Fruit fly (Drosophila melanogaster) whole organism, adult: Measurements from ENCODE around the gene haf.

Experiments
- CG11617 ChIP-seq: fragments of 200-800 bp; sonication (Bioruptor generic); optimal IDR thresholded peaks from 2 replicates; lab custom pipeline; 2017; ENCODE audit warnings: mild to moderate bottlenecking, missing biosample characterization, missing genetic modification reagents, missing genetic modification characterization
- CG12768 ChIP-seq: fragments of 200-800 bp; sonication (Bioruptor generic); optimal IDR thresholded peaks from 2 replicates; lab custom pipeline; 2017; ENCODE audit warnings: missing biosample characterization, missing genetic modification characterization, mild to moderate bottlenecking, moderate library complexity, missing genetic modification reagents
- CG14711 ChIP-seq: fragments of 200-800 bp; sonication (Bioruptor generic); optimal IDR thresholded peaks from 2 replicates; lab custom pipeline; 2018; ENCODE audit warnings: missing biosample characterization, mild to moderate bottlenecking, missing genetic modification characterization, moderate library complexity
- CG1620 ChIP-seq: fragments of 200-800 bp; sonication (Bioruptor generic); optimal IDR thresholded peaks from 2 replicates; lab custom pipeline; 2016; ENCODE audit warnings: missing biosample characterization, missing genetic modification characterization
- CG33017 ChIP-seq: fragments of 200-800 bp; sonication (Bioruptor generic); optimal IDR thresholded peaks from 2 replicates; lab custom pipeline; 2018; ENCODE audit warnings: missing biosample characterization, mild to moderate bottlenecking, missing genetic modification characterization, moderate library complexity
- CG5204 ChIP-seq: fragments of 200-800 bp; sonication (Bioruptor generic); optimal IDR thresholded peaks from 2 replicates; lab custom pipeline; 2016; ENCODE audit warnings: missing biosample characterization, missing genetic modification characterization
- CG7045 ChIP-seq: fragments of 200-800 bp; sonication (Bioruptor generic); optimal IDR thresholded peaks from 2 replicates; lab custom pipeline; 2017; ENCODE audit warnings: missing biosample characterization, mild to moderate bottlenecking, missing genetic modification characterization
- CG7101 ChIP-seq: fragments of 200-800 bp; sonication (Bioruptor generic); optimal IDR thresholded peaks from 2 replicates; lab custom pipeline; 2018; ENCODE audit warnings: missing biosample characterization, mild to moderate bottlenecking, missing genetic modification characterization, moderate library complexity
- Clk ChIP-seq: fragments of 200-800 bp; sonication (Bioruptor generic); optimal IDR thresholded peaks from 2 replicates; lab custom pipeline; 2017; ENCODE audit warnings: missing biosample characterization, missing genetic modification characterization
- Crg-1 ChIP-seq: fragments of 200-800 bp; sonication (Bioruptor generic); optimal IDR thresholded peaks from 2 replicates; lab custom pipeline; 2016; ENCODE audit warnings: missing biosample characterization, missing genetic modification characterization
- Hr96 ChIP-seq: fragments of 200-800 bp; sonication (Bioruptor generic); optimal IDR thresholded peaks from 2 replicates; lab custom pipeline; 2016; ENCODE audit warnings: missing biosample characterization, missing genetic modification characterization
- Mnt ChIP-seq: fragments of 200-800 bp; sonication (Bioruptor generic); optimal IDR thresholded peaks from 2 replicates; lab custom pipeline; 2016; ENCODE audit warnings: missing biosample characterization, mild to moderate bottlenecking, missing genetic modification characterization
- bab1 ChIP-seq: fragments of 200-800 bp; sonication (Bioruptor generic); optimal IDR thresholded peaks from 3 replicates; lab custom pipeline; 2019; ENCODE audit warnings: missing biosample characterization, mild to moderate bottlenecking, missing genetic modification characterization, moderate library complexity
- cic ChIP-seq: fragments of 200-800 bp; sonication (Bioruptor generic); optimal IDR thresholded peaks from 2 replicates; lab custom pipeline; 2017; ENCODE audit warnings: missing biosample characterization, mild to moderate bottlenecking, missing genetic modification characterization, moderate library complexity
- cnc ChIP-seq, 2 experiments: fragments of >200 bp; optimal IDR thresholded peaks; 2 replicates each; lab custom pipeline; 2017
- kay ChIP-seq: fragments of 200-800 bp; sonication (Bioruptor generic); peaks from one replicate; lab custom pipeline; 2016; ENCODE audit warnings: missing biosample characterization, missing genetic modification characterization, borderline replicate concordance
- ovo ChIP-seq: fragments of 200-800 bp; sonication (Bioruptor generic); optimal IDR thresholded peaks from 2 replicates; lab custom pipeline; 2016; ENCODE audit warnings: missing biosample characterization, missing genetic modification characterization
- pad ChIP-seq: fragments of 200-800 bp; sonication (Bioruptor generic); optimal IDR thresholded peaks from 3 replicates; lab custom pipeline; 2017; ENCODE audit warnings: missing biosample characterization, missing genetic modification characterization, mild to moderate bottlenecking, moderate library complexity, missing genetic modification reagents
- tj ChIP-seq: fragments of 200-800 bp; sonication (Bioruptor generic); optimal IDR thresholded peaks from 3 replicates; lab custom pipeline; 2017; ENCODE audit warnings: missing biosample characterization, mild to moderate bottlenecking, missing genetic modification characterization, moderate library complexity
- toe ChIP-seq: fragments of 200-800 bp; sonication (Bioruptor generic); optimal IDR thresholded peaks from 2 replicates; lab custom pipeline; 2016; ENCODE audit warnings: missing biosample characterization, missing genetic modification characterization

Gene haf

DNA sequence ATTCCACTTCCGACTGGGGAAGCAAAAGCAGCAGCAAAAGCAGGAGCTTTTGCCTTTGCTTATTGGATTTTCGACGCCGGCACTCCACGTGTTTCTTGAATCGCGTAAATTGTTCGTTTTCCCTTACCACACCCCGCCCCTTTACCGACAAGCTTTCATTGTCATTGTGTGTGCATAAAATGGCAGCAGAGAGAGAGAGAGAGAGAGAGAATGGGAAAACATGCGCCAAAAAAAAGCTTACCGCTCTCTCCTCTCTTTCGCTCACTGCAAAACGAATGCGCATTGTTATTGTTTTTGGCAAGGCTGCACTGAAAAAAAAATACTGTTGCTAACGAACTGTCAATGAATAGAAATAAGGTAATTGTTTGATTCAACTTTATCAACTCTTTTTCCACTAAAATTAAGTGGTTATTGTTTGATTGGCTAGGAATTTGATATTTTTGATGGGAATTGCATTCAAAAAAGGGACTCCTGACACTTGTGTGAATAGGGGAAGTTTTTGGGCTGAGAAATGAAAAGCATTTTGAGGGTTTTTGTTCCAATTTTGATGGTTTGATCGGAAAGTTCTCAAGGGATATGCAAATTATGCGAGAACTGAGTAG is 95.0 kb downstream of the haf start:
- TF ChIP-seq cnc (optimal IDR thresholded peaks at IDR 0.05; lab: Kevin White, UChicago) (no peak), pad (GFP tag; lab: Kevin White, UChicago) (peak; percentile 18), Mnt (GFP tag; lab: Kevin White, UChicago) (peak; percentile 84), CG7045 (GFP tag; lab: Kevin White, UChicago) (no peak), tj (GFP tag; lab: Kevin White, UChicago) (no peak), CG1620 (GFP tag; lab: Kevin White, UChicago) (no peak), CG5204 (no peak), CG12768 (GFP tag; lab: Kevin White, UChicago) (no peak), cic (GFP tag; lab: Kevin White, UChicago) (peak; percentile 29), ovo (GFP tag; lab: Kevin White, UChicago) (no peak), toe (GFP tag; lab: Kevin White, UChicago) (peak; percentile 2)

DNA sequence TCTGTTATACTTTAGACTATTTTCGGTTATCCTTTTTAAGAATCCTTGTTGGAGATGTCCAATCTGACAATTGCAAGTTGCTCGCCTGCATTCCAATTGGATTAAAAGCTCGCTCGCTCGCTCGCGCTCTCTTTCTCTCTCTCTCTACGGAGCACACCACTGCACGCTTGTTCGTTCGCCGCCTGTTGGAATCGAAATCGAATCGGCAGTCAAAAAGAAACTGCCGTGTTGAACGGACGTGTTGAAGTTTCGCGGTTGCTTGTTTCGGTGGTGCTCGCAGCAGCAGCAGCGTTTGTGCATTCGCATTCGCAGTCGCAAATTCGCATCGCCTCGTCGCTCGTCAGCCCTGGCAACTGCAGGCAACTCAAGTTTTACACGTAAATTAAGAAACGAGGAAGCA is 96.1 kb downstream of the haf start, which contains the start of gene chinmo:
chinmo (plus strand) TSS at position 206 of the 400 bp plus-strand sequence.
- TF ChIP-seq CG7045 (GFP tag; lab: Kevin White, UChicago) (no peak), pad (GFP tag; lab: Kevin White, UChicago) (no peak), Mnt (GFP tag; lab: Kevin White, UChicago) (no peak), CG12768 (GFP tag; lab: Kevin White, UChicago) (no peak), bab1 (no peak), cnc (optimal IDR thresholded peaks at IDR 0.05; lab: Kevin White, UChicago) (no peak), Hr96 (GFP tag; lab: Kevin White, UChicago) (no peak)

DNA sequence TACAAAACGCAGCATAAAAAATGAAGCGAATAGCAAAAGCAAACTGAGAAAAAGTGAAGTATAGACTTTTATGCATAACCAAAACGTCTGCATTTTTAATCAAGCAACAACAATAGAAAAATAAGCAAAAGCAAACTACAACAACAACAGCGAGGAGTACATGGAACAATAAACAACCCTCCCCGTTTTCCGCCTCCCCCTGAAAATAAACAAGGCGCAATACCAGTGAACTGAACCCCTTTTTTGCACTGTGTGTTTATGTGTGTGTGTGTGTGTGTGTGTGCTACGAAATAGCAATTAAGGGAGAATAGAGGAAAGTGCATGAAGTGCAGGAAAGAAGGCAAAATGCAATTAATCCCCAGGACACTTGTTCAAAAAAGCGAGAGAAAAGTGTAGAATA is 97.0 kb downstream of the haf start:
- no peak for TF ChIP-seq cic (GFP tag; lab: Kevin White, UChicago)
- TF ChIP-seq cnc (optimal IDR thresholded peaks at IDR 0.05; lab: Kevin White, UChicago) = no peak
- no peak for TF ChIP-seq tj (GFP tag; lab: Kevin White, UChicago)
- no peak for TF ChIP-seq Hr96 (GFP tag; lab: Kevin White, UChicago)
- no peak for TF ChIP-seq ovo (GFP tag; lab: Kevin White, UChicago)
- no peak for TF ChIP-seq Mnt (GFP tag; lab: Kevin White, UChicago)
- TF ChIP-seq CG5204 = no peak
- no peak for TF ChIP-seq CG33017
- no peak for TF ChIP-seq kay (GFP tag; lab: Kevin White, UChicago)
- TF ChIP-seq Crg-1 (GFP tag; lab: Kevin White, UChicago) = no peak
- TF ChIP-seq pad (GFP tag; lab: Kevin White, UChicago) = no peak
- TF ChIP-seq CG12768 (GFP tag; lab: Kevin White, UChicago) = no peak
- no peak for TF ChIP-seq CG7045 (GFP tag; lab: Kevin White, UChicago)
- TF ChIP-seq CG11617 (GFP tag; lab: Kevin White, UChicago) = no peak
- no peak for TF ChIP-seq CG1620 (GFP tag; lab: Kevin White, UChicago)
- no peak for TF ChIP-seq CG14711 (tag; lab: Kevin White, UChicago)
- TF ChIP-seq CG7101 (tag; lab: Kevin White, UChicago) = no peak
- no peak for TF ChIP-seq bab1
- TF ChIP-seq toe (GFP tag; lab: Kevin White, UChicago) = no peak

dm6 chr2L:1653800-1654199 is 98.9 kb downstream of the haf start:
- no peak for TF ChIP-seq CG7045 (GFP tag; lab: Kevin White, UChicago)
- TF ChIP-seq cic (GFP tag; lab: Kevin White, UChicago) = no peak
- no peak for TF ChIP-seq CG5204
- TF ChIP-seq cnc (optimal IDR thresholded peaks at IDR 0.05; lab: Kevin White, UChicago) = no peak
- no peak for TF ChIP-seq CG1620 (GFP tag; lab: Kevin White, UChicago)
- TF ChIP-seq Mnt (GFP tag; lab: Kevin White, UChicago) = no peak
- no peak for TF ChIP-seq toe (GFP tag; lab: Kevin White, UChicago)
- no peak for TF ChIP-seq CG7101 (tag; lab: Kevin White, UChicago)

DNA sequence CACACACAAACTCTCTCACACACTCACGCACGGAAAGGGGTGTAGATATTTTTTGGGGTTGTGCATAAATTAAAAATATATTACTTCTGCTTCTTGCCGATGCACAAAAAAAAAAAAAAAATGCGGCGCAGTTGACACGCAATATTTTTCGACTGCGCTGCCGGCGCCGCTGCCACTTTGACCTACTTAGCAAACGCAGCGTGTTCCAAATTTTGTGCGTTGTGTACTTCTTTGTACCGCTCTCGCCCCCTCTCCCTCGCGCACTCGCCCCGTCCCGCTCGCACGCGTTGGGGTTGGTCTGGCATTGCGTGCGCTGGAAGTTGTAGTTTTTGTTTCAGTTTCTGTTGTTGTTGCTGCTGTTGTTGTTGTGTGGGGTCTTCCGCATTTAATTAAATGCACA is 99.3 kb downstream of the haf start:
- no peak for TF ChIP-seq CG33017
- no peak for TF ChIP-seq CG5204
- TF ChIP-seq cic (GFP tag; lab: Kevin White, UChicago) = no peak
- TF ChIP-seq Mnt (GFP tag; lab: Kevin White, UChicago) = no peak
- no peak for TF ChIP-seq CG7045 (GFP tag; lab: Kevin White, UChicago)
- no peak for TF ChIP-seq CG12768 (GFP tag; lab: Kevin White, UChicago)
- no peak for TF ChIP-seq toe (GFP tag; lab: Kevin White, UChicago)
- TF ChIP-seq kay (GFP tag; lab: Kevin White, UChicago) = no peak
- no peak for TF ChIP-seq CG7101 (tag; lab: Kevin White, UChicago)

dm6 chr2L:1655858-1656257 is 100.9 kb downstream of the haf start:
- no peak for TF ChIP-seq tj (GFP tag; lab: Kevin White, UChicago)
- no peak for TF ChIP-seq pad (GFP tag; lab: Kevin White, UChicago)
- TF ChIP-seq CG33017 = no peak
- TF ChIP-seq Clk (GFP tag; lab: Kevin White, UChicago) = no peak
- no peak for TF ChIP-seq Crg-1 (GFP tag; lab: Kevin White, UChicago)
- TF ChIP-seq Mnt (GFP tag; lab: Kevin White, UChicago) = no peak
- TF ChIP-seq ovo (GFP tag; lab: Kevin White, UChicago) = no peak
- TF ChIP-seq CG7101 (tag; lab: Kevin White, UChicago) = no peak
- TF ChIP-seq Hr96 (GFP tag; lab: Kevin White, UChicago) = no peak
- no peak for TF ChIP-seq CG12768 (GFP tag; lab: Kevin White, UChicago)
- no peak for TF ChIP-seq kay (GFP tag; lab: Kevin White, UChicago)
- TF ChIP-seq CG11617 (GFP tag; lab: Kevin White, UChicago) = no peak
- TF ChIP-seq CG14711 (tag; lab: Kevin White, UChicago) = no peak
- TF ChIP-seq cnc (optimal IDR thresholded peaks at IDR 0.05; lab: Kevin White, UChicago) = no peak
- TF ChIP-seq toe (GFP tag; lab: Kevin White, UChicago) = no peak
